Fruit fly (Drosophila melanogaster) whole organism: ENCODE data around the gene Teh1.

Experiments
- CG8478 ChIP-seq: fragments of >200 bp; optimal IDR thresholded peaks from 2 replicates; lab custom pipeline; 2018; ENCODE audit warnings: inconsistent platforms
- Dll ChIP-seq: fragments of >200 bp; optimal IDR thresholded peaks from 2 replicates; lab custom pipeline; 2017
- EcR ChIP-seq, 2 experiments: fragments of >200 bp; optimal IDR thresholded peaks; 2 replicates each; lab custom pipeline; 2017; ENCODE audit warnings: missing biosample characterization in 2 of 2, missing genetic modification characterization in 2 of 2, missing genetic modification reagents in 2 of 2
- pan ChIP-seq: fragments of >200 bp; optimal IDR thresholded peaks from 2 replicates; lab custom pipeline; 2017
- usp ChIP-seq: fragments of >200 bp; optimal IDR thresholded peaks from 2 replicates; lab custom pipeline; 2017; ENCODE audit warnings: missing biosample characterization, missing genetic modification characterization, mixed read lengths

DNA sequence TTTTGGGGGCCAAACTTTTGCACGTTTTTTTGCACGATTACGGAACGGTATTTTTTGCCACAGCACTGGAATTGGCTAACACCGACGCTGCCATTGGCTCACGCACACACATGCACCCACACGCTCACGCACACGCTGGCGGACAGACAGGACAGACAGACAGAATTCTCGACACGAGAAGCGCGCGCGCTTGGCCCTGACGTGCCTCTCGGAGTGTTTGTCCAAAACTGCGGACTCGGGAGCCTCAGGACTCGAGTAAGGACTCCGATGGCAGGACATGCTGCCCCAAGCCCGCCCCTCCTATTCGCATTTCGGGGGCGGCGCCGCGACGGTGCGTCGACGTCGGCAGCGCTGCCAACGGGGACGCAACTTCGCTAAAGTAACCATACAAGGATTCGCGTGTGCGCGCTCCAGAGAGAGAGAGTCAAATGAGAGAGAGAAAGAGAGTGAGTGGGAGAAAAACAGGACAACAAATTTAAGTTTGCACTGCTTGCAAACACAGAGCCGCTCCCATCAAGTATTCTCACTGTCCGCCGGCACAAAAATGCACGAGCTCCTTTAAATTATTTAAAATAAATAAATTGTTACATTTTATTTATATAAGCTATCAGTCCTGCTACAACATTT, at the start of gene Teh1:
- TF ChIP-seq CG8478 (lab: Kevin White, UChicago) (no peak), usp (no peak), pan (lab: Kevin White, UChicago) (no peak), Dll (lab: Kevin White, UChicago) (no peak), EcR (GFP tag; optimal IDR thresholded peaks at IDR 0.05; lab: Kevin White, UChicago) (no peak)
